Worm (Caenorhabditis elegans) whole organism, L1 larva: ENCODE measurements around the gene T04H1.13.

Experiments used
- alr-1 ChIP-seq: fragments of 200-800 bp; sonication (Bioruptor generic); optimal IDR thresholded peaks from 2 replicates; lab custom pipeline; 2018; ENCODE audit warnings: borderline replicate concordance, mild to moderate bottlenecking, missing genetic modification characterization, missing compliant biosample characterization
- ama-1 ChIP-seq: fragments of 150-350 bp; optimal IDR thresholded peaks from 2 replicates; lab custom pipeline; 2014
- elt-3 ChIP-seq, 6 experiments: fragments of 150-350 bp in 1 of 6; sonication (generic microtip); optimal IDR thresholded peaks; 2 replicates each; lab custom pipeline; 2017 to 2018; ENCODE audit warnings: missing biosample characterization in 6 of 6, missing genetic modification characterization in 6 of 6, inconsistent platforms in 1 of 6
- fos-1 ChIP-seq: fragments of 150-350 bp; optimal IDR thresholded peaks from 2 replicates; lab custom pipeline; 2014; ENCODE audit warnings: missing biosample characterization, missing genetic modification characterization
- lin-15B ChIP-seq: fragments of 150-350 bp; sonication (generic microtip); optimal IDR thresholded peaks from 3 replicates; lab custom pipeline; 2014; ENCODE audit warnings: missing biosample characterization, missing genetic modification characterization
- nhr-11 ChIP-seq: fragments of 150-350 bp; optimal IDR thresholded peaks from 2 replicates; lab custom pipeline; 2014; ENCODE audit warnings: missing biosample characterization, missing genetic modification characterization
- nhr-12 ChIP-seq: sonication (generic microtip); optimal IDR thresholded peaks from 2 replicates; lab custom pipeline; 2017; ENCODE audit warnings: missing biosample characterization, missing genetic modification characterization
- nhr-20 ChIP-seq: sonication (generic microtip); optimal IDR thresholded peaks from 2 replicates; lab custom pipeline; 2016; ENCODE audit warnings: mild to moderate bottlenecking, missing genetic modification characterization, missing compliant biosample characterization
- nhr-85 ChIP-seq: sonication (generic microtip); peaks from one replicate; lab custom pipeline; 2016; ENCODE audit warnings: missing genetic modification characterization, inconsistent platforms, missing compliant biosample characterization
- skn-1 ChIP-seq: fragments of 150-350 bp; optimal IDR thresholded peaks from 2 replicates; lab custom pipeline; 2014; ENCODE audit warnings: missing biosample characterization, missing genetic modification characterization

DNA sequence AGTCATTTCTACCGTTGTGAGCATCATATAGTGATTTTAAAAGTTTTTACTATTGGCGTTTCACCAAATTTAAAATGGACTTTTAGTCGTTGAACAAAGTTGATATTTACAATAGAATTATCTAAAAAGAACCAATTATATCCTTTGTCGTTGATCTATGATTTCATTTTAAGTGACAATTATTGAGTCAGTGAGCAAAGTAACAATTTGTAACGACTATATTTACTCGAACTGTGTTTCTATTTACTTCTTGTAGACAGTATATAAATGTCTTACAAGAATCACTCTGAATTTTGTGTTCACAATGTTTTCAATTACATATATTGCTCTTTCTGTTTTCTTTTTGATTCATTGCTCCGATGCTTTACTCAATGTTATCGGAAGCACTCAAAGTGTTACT is 3.7 kb downstream of the T04H1.13 start, which contains the start of gene ttr-22:
- no peak for TF ChIP-seq nhr-11 (tag; lab: Kevin White, UChicago)
- no peak for TF ChIP-seq elt-3 (tag; optimal IDR thresholded peaks at IDR 0.05; lab: Kevin White, UChicago)
- no peak for TF ChIP-seq lin-15B
- no peak for TF ChIP-seq nhr-12 (tag; lab: Kevin White, UChicago)
- TF ChIP-seq ama-1 (lab: Kevin White, UChicago) = no peak
- no peak for TF ChIP-seq alr-1 (tag; lab: Kevin White, UChicago)
- no peak for TF ChIP-seq nhr-20 (tag; lab: Kevin White, UChicago)
- TF ChIP-seq nhr-85 (tag; lab: Kevin White, UChicago) = no peak
- TF ChIP-seq skn-1 (tag; lab: Kevin White, UChicago) = no peak
- TF ChIP-seq fos-1 (tag; lab: Kevin White, UChicago) = no peak
